Fruit fly (Drosophila melanogaster): ENCODE measurements around the gene Send2.

- TF ChIP-seq Dll (optimal IDR thresholded peaks at IDR 0.05) (no peak), CG8478 (optimal IDR thresholded peaks at IDR 0.05) (no peak), pan (optimal IDR thresholded peaks at IDR 0.05) (no peak)
These were observed 35.4 kb upstream of the Send2 start for dm6 chr2L:14381881-14382280.
